Fruit fly (Drosophila melanogaster): ENCODE measurements around the gene CG2794.

CG2794 gene

dm6 chr2L:523165-523835 is 40.7 kb upstream of the CG2794 start:
- TF ChIP-seq Myc (optimal IDR thresholded peaks at IDR 0.05) (no peak), ttk (optimal IDR thresholded peaks at IDR 0.05) (no peak), Sin3A (optimal IDR thresholded peaks at IDR 0.05) (no peak)

DNA sequence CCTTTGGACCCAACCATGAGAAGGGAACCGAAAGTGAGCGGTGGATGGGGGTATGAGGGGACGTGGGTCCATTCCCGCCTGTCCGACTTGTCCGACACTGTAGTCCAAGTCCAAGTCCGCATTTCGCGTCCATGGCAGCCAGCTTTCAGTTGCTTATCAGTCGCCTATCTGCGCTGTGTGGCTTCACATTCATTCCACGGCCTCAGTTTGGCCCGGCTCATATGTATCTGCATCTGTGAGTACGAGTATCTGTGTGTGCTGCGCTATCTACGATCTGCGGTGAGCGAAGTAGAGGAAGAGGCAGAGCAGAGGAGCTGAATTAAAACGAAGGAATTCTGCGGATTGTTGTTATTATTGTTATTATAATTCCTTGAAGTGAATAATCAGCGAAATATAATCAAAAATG is 39.4 kb upstream of the CG2794 start:
- TF ChIP-seq insv (optimal IDR thresholded peaks at IDR 0.05) (no peak), Myc (optimal IDR thresholded peaks at IDR 0.05) (no peak), ttk (optimal IDR thresholded peaks at IDR 0.05) (no peak), Sin3A (optimal IDR thresholded peaks at IDR 0.05) (no peak), h (optimal IDR thresholded peaks at IDR 0.05) (no peak), psq (optimal IDR thresholded peaks at IDR 0.05) (no peak)

dm6 chr2L:525547-526180 is 38.3 kb upstream of the CG2794 start:
- no peak for TF ChIP-seq psq (optimal IDR thresholded peaks at IDR 0.05)
- TF ChIP-seq h (optimal IDR thresholded peaks at IDR 0.05): no peak
- no peak for TF ChIP-seq Sin3A (optimal IDR thresholded peaks at IDR 0.05)
- TF ChIP-seq Myc (optimal IDR thresholded peaks at IDR 0.05): no peak

dm6 chr2L:526192-526923 is 37.6 kb upstream of the CG2794 start:
- no peak for TF ChIP-seq ttk (optimal IDR thresholded peaks at IDR 0.05)
- TF ChIP-seq insv (optimal IDR thresholded peaks at IDR 0.05): no peak
- no peak for TF ChIP-seq h (optimal IDR thresholded peaks at IDR 0.05)
- no peak for TF ChIP-seq Myc (optimal IDR thresholded peaks at IDR 0.05)
- no peak for TF ChIP-seq psq (optimal IDR thresholded peaks at IDR 0.05)
- TF ChIP-seq Sin3A (optimal IDR thresholded peaks at IDR 0.05): no peak

DNA sequence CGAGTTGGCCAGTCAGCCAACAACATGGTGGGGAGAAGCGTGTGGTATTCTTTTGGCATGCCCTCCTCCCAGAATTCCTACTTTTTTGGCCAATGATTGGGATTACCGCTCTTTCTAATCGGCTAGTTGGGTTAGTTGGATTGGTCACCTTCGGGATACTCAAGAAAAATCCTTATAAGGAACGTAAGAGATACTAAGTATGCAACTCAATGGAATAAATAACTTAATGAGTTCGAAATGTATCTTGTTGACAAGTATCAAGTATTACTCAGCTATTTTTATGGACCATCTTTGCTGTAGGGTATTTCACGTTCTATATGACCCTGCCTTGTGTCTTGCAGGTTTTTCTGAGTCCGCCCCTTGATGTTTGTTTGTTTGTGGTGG is 37.0 kb upstream of the CG2794 start:
- TF ChIP-seq Sin3A (optimal IDR thresholded peaks at IDR 0.05) (no peak), h (optimal IDR thresholded peaks at IDR 0.05) (no peak), insv (optimal IDR thresholded peaks at IDR 0.05) (no peak), psq (optimal IDR thresholded peaks at IDR 0.05) (no peak), ttk (optimal IDR thresholded peaks at IDR 0.05) (no peak), Myc (optimal IDR thresholded peaks at IDR 0.05) (no peak)

- no peak for TF ChIP-seq psq (optimal IDR thresholded peaks at IDR 0.05)
- no peak for TF ChIP-seq insv (optimal IDR thresholded peaks at IDR 0.05)
- no peak for TF ChIP-seq ttk (optimal IDR thresholded peaks at IDR 0.05)
- no peak for TF ChIP-seq Myc (optimal IDR thresholded peaks at IDR 0.05)
- TF ChIP-seq h (optimal IDR thresholded peaks at IDR 0.05): no peak
- no peak for TF ChIP-seq Sin3A (optimal IDR thresholded peaks at IDR 0.05)
Observed at dm6 chr2L:527689-528088, 36.3 kb upstream of the CG2794 start.

DNA sequence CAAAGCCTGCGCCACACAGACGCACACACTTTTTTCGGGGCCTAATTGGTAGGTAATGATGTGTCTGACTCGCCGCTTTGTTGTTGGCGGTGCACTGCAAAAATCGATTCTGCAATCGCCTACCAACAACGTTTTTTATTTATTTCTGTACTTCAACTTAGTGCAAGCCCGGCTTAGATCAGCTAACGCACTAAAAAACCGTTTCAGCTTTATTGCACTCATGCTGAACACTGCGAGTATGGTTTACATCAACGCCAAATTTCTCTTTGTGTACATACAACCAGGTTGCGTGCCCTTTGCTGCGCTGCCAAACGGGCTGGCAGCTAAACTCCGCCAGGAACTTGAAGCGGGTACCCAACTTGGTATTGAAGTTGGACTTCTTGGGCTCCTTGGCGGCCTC is 33.7 kb upstream of the CG2794 start:
- TF ChIP-seq psq (optimal IDR thresholded peaks at IDR 0.05) (no peak), Sin3A (optimal IDR thresholded peaks at IDR 0.05) (no peak), insv (optimal IDR thresholded peaks at IDR 0.05) (no peak), h (optimal IDR thresholded peaks at IDR 0.05) (no peak), ttk (optimal IDR thresholded peaks at IDR 0.05) (no peak), Myc (optimal IDR thresholded peaks at IDR 0.05) (no peak)

- no peak for TF ChIP-seq insv (optimal IDR thresholded peaks at IDR 0.05)
- no peak for TF ChIP-seq Myc (optimal IDR thresholded peaks at IDR 0.05)
- TF ChIP-seq h (optimal IDR thresholded peaks at IDR 0.05): no peak
- TF ChIP-seq psq (optimal IDR thresholded peaks at IDR 0.05): no peak
- TF ChIP-seq Sin3A (optimal IDR thresholded peaks at IDR 0.05): no peak
- no peak for TF ChIP-seq ttk (optimal IDR thresholded peaks at IDR 0.05)
Observed at dm6 chr2L:533734-534133, 30.2 kb upstream of the CG2794 start.

- TF ChIP-seq Myc (optimal IDR thresholded peaks at IDR 0.05) (no peak), psq (optimal IDR thresholded peaks at IDR 0.05) (no peak), Sin3A (optimal IDR thresholded peaks at IDR 0.05) (no peak), ttk (optimal IDR thresholded peaks at IDR 0.05) (no peak), insv (optimal IDR thresholded peaks at IDR 0.05) (no peak), h (optimal IDR thresholded peaks at IDR 0.05) (no peak)
Observed at dm6 chr2L:540572-541210, 23.3 kb upstream of the CG2794 start.

DNA sequence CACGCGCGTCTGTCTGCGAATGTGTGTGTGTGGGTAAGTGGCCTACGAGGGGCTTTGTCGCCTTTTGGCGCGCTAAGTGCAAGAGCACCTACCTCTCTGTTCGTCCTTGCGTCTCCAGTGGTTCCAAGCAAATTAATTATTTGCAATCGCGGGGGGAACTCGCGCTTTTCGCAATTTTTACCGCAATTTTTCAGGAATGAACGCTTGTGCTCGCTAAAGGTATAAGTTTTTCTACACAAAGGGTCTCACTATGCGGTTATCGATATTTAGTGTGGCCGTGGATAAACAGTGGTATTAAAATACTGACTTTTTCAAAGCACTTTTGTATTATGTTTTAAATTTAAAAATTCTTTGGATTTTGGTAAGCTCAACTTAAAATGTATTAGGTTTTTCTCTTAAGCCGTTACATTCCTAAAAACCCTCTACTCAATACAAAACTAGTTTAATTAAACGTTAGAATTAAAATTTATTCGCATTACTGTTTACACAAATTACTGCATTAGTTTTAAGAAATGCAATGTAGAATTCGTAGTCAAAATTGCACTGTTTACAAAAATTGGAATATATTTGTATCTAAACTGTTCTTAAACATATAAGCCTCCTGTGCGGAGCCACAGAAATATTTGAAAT is 21.5 kb upstream of the CG2794 start, which contains the start of gene lwr:
Gene lwr, minus strand, starts transcription at position 243 of the 630 bp plus-strand sequence.
- TF ChIP-seq ttk (optimal IDR thresholded peaks at IDR 0.05) (no peak), Sin3A (optimal IDR thresholded peaks at IDR 0.05) (no peak), psq (optimal IDR thresholded peaks at IDR 0.05) (no peak), insv (optimal IDR thresholded peaks at IDR 0.05) (no peak), Myc (optimal IDR thresholded peaks at IDR 0.05) (no peak), h (optimal IDR thresholded peaks at IDR 0.05) (no peak)

DNA sequence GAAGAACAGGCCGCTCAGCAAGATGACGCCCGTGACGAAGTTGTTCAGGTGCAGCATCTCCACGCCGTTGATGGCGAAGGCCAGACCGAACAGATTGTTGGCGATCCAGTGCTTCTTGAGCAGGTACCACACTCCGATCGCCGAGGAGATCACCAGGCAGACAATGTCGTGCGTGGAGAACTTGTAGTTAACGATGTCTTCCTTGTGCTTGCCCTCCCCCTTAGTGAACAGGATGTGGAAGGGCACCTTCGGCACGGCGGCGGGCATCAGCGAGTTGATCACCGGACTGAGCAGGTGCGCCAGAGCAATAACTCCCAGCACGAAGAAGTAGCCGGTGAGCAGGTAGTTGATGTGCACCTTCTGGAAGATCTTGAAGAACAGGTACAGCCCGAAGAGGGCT is 20.2 kb upstream of the CG2794 start:
- TF ChIP-seq ttk (optimal IDR thresholded peaks at IDR 0.05) (peak; percentile 97), insv (optimal IDR thresholded peaks at IDR 0.05) (no peak), psq (optimal IDR thresholded peaks at IDR 0.05) (no peak)

All from Kc167 (cell line).